5 worm cellular contexts compared by ENCODE assay signal in the genomic region with DNA sequence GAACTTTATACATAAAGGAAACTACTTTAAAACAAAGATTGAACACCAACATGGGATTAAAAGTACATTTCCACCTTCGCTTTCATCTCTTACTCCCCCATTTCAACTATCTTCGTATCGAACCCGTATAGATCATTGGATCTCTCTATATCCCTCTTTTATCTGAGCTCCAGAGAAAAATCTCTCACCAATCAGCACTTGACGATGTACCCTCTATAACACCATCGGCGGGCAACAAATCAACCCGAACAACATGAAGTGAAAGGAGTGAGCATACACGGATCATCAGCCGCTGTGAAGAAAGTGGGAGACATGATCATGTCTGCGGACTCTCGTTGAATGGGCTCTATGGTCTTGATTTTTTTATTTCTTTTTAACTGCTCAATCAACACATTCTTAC.
A peak's percentile ranks its signal among the peaks of the same experiment; 100 is the strongest.
TF ChIP-seq lines count a peak whose summit lies in the region.

No protein-coding gene starts in this region.

TF ChIP-seq in whole organism, L1 larva, 84 proteins besides CTCF, POLR2A, EP300 and RAD21:
- TF ChIP-seq mab-9 (GFP tag; IDR thresholded peaks at IDR 0.05; lab: Robert Waterston, UW) (no peak), nhr-76 (tag; optimal IDR thresholded peaks at IDR 0.05; lab: Kevin White, UChicago) (no peak), pag-3 (tag; optimal IDR thresholded peaks at IDR 0.05; lab: Kevin White, UChicago; ENCODE audit: borderline replicate concordance, insufficient read depth) (no peak), rnt-1 (tag; optimal IDR thresholded peaks at IDR 0.05; lab: Kevin White, UChicago) (peak; percentile 70), efl-3 (GFP tag; optimal IDR thresholded peaks at IDR 0.05; lab: Kevin White, UChicago) (no peak), C16A3.4 (tag; optimal IDR thresholded peaks at IDR 0.05; lab: Kevin White, UChicago) (no peak), unc-86 (tag; optimal IDR thresholded peaks at IDR 0.05; lab: Kevin White, UChicago) (no peak), mep-1 (tag; optimal IDR thresholded peaks at IDR 0.05; lab: Kevin White, UChicago) (no peak), alr-1 (tag; optimal IDR thresholded peaks at IDR 0.05; lab: Kevin White, UChicago; ENCODE audit: borderline replicate concordance) (no peak), lin-14 (GFP tag; optimal IDR thresholded peaks at IDR 0.05; lab: Kevin White, UChicago) (peak; percentile 68), Y116A8C.19 (tag; optimal IDR thresholded peaks at IDR 0.05; lab: Kevin White, UChicago; ENCODE audit: borderline replicate concordance) (no peak), nhr-71 (tag; optimal IDR thresholded peaks at IDR 0.05; lab: Kevin White, UChicago) (peak; percentile 11), nhr-11 (tag; optimal IDR thresholded peaks at IDR 0.05; lab: Kevin White, UChicago) (no peak), ceh-8 (GFP tag; optimal IDR thresholded peaks at IDR 0.05; lab: Kevin White, UChicago) (no peak)
TF ChIP-seq in whole organism, L1 larva: peak in this region for 3.

TF ChIP-seq in whole organism, L2 larva, 48 proteins besides CTCF, POLR2A, EP300 and RAD21:
- peak; percentile 50 for TF ChIP-seq sma-9 (GFP tag; optimal IDR thresholded peaks at IDR 0.05; lab: Kevin White, UChicago)
- TF ChIP-seq sma-9 (tag; optimal IDR thresholded peaks at IDR 0.05; lab: Kevin White, UChicago) = no peak
- peak in 1 of 2 experiments; percentile 5 for TF ChIP-seq lsy-2 (tag; optimal IDR thresholded peaks at IDR 0.05; lab: Kevin White, UChicago)
- peak; percentile 1 for TF ChIP-seq F13H6.1 (tag; optimal IDR thresholded peaks at IDR 0.05; lab: Kevin White, UChicago)
- TF ChIP-seq unc-62 (GFP tag; optimal IDR thresholded peaks at IDR 0.05; lab: Kevin White, UChicago) = no peak
- TF ChIP-seq nhr-12 (tag; optimal IDR thresholded peaks at IDR 0.05; lab: Kevin White, UChicago) = no peak
- peak; percentile 24 for TF ChIP-seq nhr-129 (tag; optimal IDR thresholded peaks at IDR 0.05; lab: Kevin White, UChicago)
TF ChIP-seq in whole organism, L2 larva: peak in this region for 4.

TF ChIP-seq in whole organism, L3 larva, 47 proteins besides CTCF, POLR2A, EP300 and RAD21:
- TF ChIP-seq ceh-82 (tag; optimal IDR thresholded peaks at IDR 0.05; lab: Kevin White, UChicago) (no peak), nfya-1 (tag; optimal IDR thresholded peaks at IDR 0.05; lab: Kevin White, UChicago; ENCODE audit: insufficient read depth) (peak; percentile 74), mml-1 (tag; optimal IDR thresholded peaks at IDR 0.05; lab: Kevin White, UChicago) (no peak), nhr-23 (tag; optimal IDR thresholded peaks at IDR 0.05; lab: Kevin White, UChicago) (no peak), ceh-9 (tag; optimal IDR thresholded peaks at IDR 0.05; lab: Kevin White, UChicago) (no peak), nhr-25 (tag; optimal IDR thresholded peaks at IDR 0.05; lab: Kevin White, UChicago) (no peak)

TF ChIP-seq in whole organism, late embryonic, 69 proteins besides CTCF, POLR2A, EP300 and RAD21:
- TF ChIP-seq ceh-30 (tag; optimal IDR thresholded peaks at IDR 0.05; lab: Kevin White, UChicago) (no peak), C38D4.7 (GFP tag; optimal IDR thresholded peaks at IDR 0.05; lab: Kevin White, UChicago) (no peak), sox-4 (tag; optimal IDR thresholded peaks at IDR 0.05; lab: Kevin White, UChicago) (no peak), pros-1 (tag; optimal IDR thresholded peaks at IDR 0.05; lab: Kevin White, UChicago) (no peak), ztf-16 (tag; optimal IDR thresholded peaks at IDR 0.05; lab: Kevin White, UChicago) (no peak), hlh-15 (tag; optimal IDR thresholded peaks at IDR 0.05; lab: Kevin White, UChicago) (no peak), ceh-24 (tag; optimal IDR thresholded peaks at IDR 0.05; lab: Kevin White, UChicago) (no peak), nfya-1 (tag; optimal IDR thresholded peaks at IDR 0.05; lab: Kevin White, UChicago) (peak; percentile 77), hlh-6 (tag; optimal IDR thresholded peaks at IDR 0.05; lab: Kevin White, UChicago) (no peak)

TF ChIP-seq in whole organism, mixed stage, embryonic, 35 proteins besides CTCF, POLR2A, EP300 and RAD21:
- TF ChIP-seq nhr-76 (tag; optimal IDR thresholded peaks at IDR 0.05; lab: Kevin White, UChicago) (no peak), ham-2 (GFP tag; optimal IDR thresholded peaks at IDR 0.05; lab: Kevin White, UChicago) (no peak), unc-120 (tag; optimal IDR thresholded peaks at IDR 0.05; lab: Kevin White, UChicago; ENCODE audit: poor library complexity, severe bottlenecking) (peak; percentile 79)

Comparison
In these comparisons a context has a peak if more than half of its experiments do, and no peak if none do; other contexts are left out.
1. Of the 10 proteins assayed by ChIP-seq in both whole organism, L1 larva and whole organism, late embryonic: peak only in whole organism, L1 larva: rnt-1; only in whole organism, late embryonic: none; in both: none; in neither: 9.